Worm (Caenorhabditis elegans): ENCODE results near the gene nstp-8.
A peak's percentile ranks its signal among the peaks of the same experiment; 100 is the strongest.

Gene nstp-8

ce11 chrV:2192117-2192516, 23.3 kb upstream of the nstp-8 start, which contains the start of gene nhr-13 (continued):
- TF ChIP-seq elt-3 (tag; optimal IDR thresholded peaks at IDR 0.05): no peak
- peak; percentile 50 for TF ChIP-seq elt-2 (tag; optimal IDR thresholded peaks at IDR 0.05)
- TF ChIP-seq swsn-7 (tag; optimal IDR thresholded peaks at IDR 0.05): no peak
- TF ChIP-seq isw-1 (GFP tag; IDR thresholded peaks at IDR 0.05): no peak
- no peak for TF ChIP-seq lin-13 (GFP tag; optimal IDR thresholded peaks at IDR 0.05)
- no peak for TF ChIP-seq hlh-17 (GFP tag; optimal IDR thresholded peaks at IDR 0.05; ENCODE audit: borderline replicate concordance)
- TF ChIP-seq C04F5.9 (tag; optimal IDR thresholded peaks at IDR 0.05): no peak
- TF ChIP-seq sup-37 (GFP tag; optimal IDR thresholded peaks at IDR 0.05): no peak
- TF ChIP-seq tlp-1 (tag; optimal IDR thresholded peaks at IDR 0.05): no peak
- no peak for TF ChIP-seq ets-5 (GFP tag; IDR thresholded peaks at IDR 0.05)
- peak; percentile 85 for TF ChIP-seq nhr-20 (tag; optimal IDR thresholded peaks at IDR 0.05)
- TF ChIP-seq grh-1 (GFP tag; IDR thresholded peaks at IDR 0.05): no peak
- no peak for TF ChIP-seq unc-86 (tag; optimal IDR thresholded peaks at IDR 0.05)
- no peak for TF ChIP-seq fos-1 (tag; optimal IDR thresholded peaks at IDR 0.05)
- TF ChIP-seq hpl-2 (GFP tag; optimal IDR thresholded peaks at IDR 0.05): no peak
- no peak for TF ChIP-seq unc-62 (GFP tag; optimal IDR thresholded peaks at IDR 0.05)
- no peak for TF ChIP-seq zag-1 (tag; optimal IDR thresholded peaks at IDR 0.05)
- no peak for TF ChIP-seq ztf-4 (tag; optimal IDR thresholded peaks at IDR 0.05)
- TF ChIP-seq efl-1 (optimal IDR thresholded peaks at IDR 0.05): peak in 1 of 2 experiments; percentile 17
- TF ChIP-seq efl-1 (GFP tag; optimal IDR thresholded peaks at IDR 0.05 in 1 of 2): peak in 1 of 2 experiments; percentile 50
- TF ChIP-seq egl-13 (tag; optimal IDR thresholded peaks at IDR 0.05): no peak
- no peak for TF ChIP-seq fkh-10 (GFP tag; optimal IDR thresholded peaks at IDR 0.05)
- no peak for TF ChIP-seq nhr-237 (tag; optimal IDR thresholded peaks at IDR 0.05)
- no peak for TF ChIP-seq C16A3.4 (tag; optimal IDR thresholded peaks at IDR 0.05)

- TF ChIP-seq tbx-2 (tag; optimal IDR thresholded peaks at IDR 0.05) (no peak), snpc-4 (tag; optimal IDR thresholded peaks at IDR 0.05) (peak; percentile 26)
Measured at ce11 chrV:2199594-2199993, 15.9 kb upstream of the nstp-8 start.

- TF ChIP-seq fkh-8 (tag; optimal IDR thresholded peaks at IDR 0.05) (no peak), pqm-1 (tag; optimal IDR thresholded peaks at IDR 0.05) (no peak), tlp-1 (tag; optimal IDR thresholded peaks at IDR 0.05) (no peak), aly-2 (tag; optimal IDR thresholded peaks at IDR 0.05) (no peak), sup-37 (GFP tag; optimal IDR thresholded peaks at IDR 0.05) (no peak)
Measured at ce11 chrV:2200402-2200801, 15.1 kb upstream of the nstp-8 start.

ce11 chrV:2201240-2201639, 14.2 kb upstream of the nstp-8 start, which contains the start of gene cyp-32B1:
cyp-32B1 (minus strand) TSS chrV:2201415.
- TF ChIP-seq nhr-76 (tag; optimal IDR thresholded peaks at IDR 0.05) (no peak), elt-2 (tag; optimal IDR thresholded peaks at IDR 0.05) (peak; percentile 34), mdl-1 (tag; optimal IDR thresholded peaks at IDR 0.05) (no peak), efl-3 (GFP tag; optimal IDR thresholded peaks at IDR 0.05) (no peak), lin-35 (GFP tag; optimal IDR thresholded peaks at IDR 0.05) (peak in 1 of 2 experiments; percentile 5), fkh-8 (tag; optimal IDR thresholded peaks at IDR 0.05) (no peak), fkh-4 (tag; optimal IDR thresholded peaks at IDR 0.05; ENCODE audit: borderline replicate concordance) (no peak), ceh-90 (tag; optimal IDR thresholded peaks at IDR 0.05) (no peak)

- TF ChIP-seq nhr-20 (tag; optimal IDR thresholded peaks at IDR 0.05) (no peak), zag-1 (tag; optimal IDR thresholded peaks at IDR 0.05) (no peak), unc-86 (tag; optimal IDR thresholded peaks at IDR 0.05) (no peak), rnt-1 (tag; optimal IDR thresholded peaks at IDR 0.05) (no peak), snu-23 (GFP tag; optimal IDR thresholded peaks at IDR 0.05) (no peak), fkh-4 (tag; optimal IDR thresholded peaks at IDR 0.05; ENCODE audit: borderline replicate concordance) (peak; percentile 71), lir-3 (tag; optimal IDR thresholded peaks at IDR 0.05; ENCODE audit: poor library complexity) (no peak), fkh-8 (tag; optimal IDR thresholded peaks at IDR 0.05) (no peak), egl-13 (tag; optimal IDR thresholded peaks at IDR 0.05) (no peak), C04F5.9 (tag; optimal IDR thresholded peaks at IDR 0.05) (no peak), ets-5 (GFP tag; IDR thresholded peaks at IDR 0.05) (no peak), dpl-1 (GFP tag; optimal IDR thresholded peaks at IDR 0.05) (no peak), dsc-1 (tag; optimal IDR thresholded peaks at IDR 0.05) (peak; percentile 91), lin-15B (tag; optimal IDR thresholded peaks at IDR 0.05) (no peak), nhr-12 (tag; optimal IDR thresholded peaks at IDR 0.05) (no peak)
Measured at ce11 chrV:2204080-2204479, 11.4 kb upstream of the nstp-8 start, which contains the start of gene cyp-33C12. cyp-33C12 (minus strand) TSS chrV:2204400.

Data from whole organism, L1 larva.